Worm (Caenorhabditis elegans): Measurements from ENCODE around the gene R166.2.

The R166.2 gene

ce11 chrII:10516375-10516774, 21.1 kb downstream of the R166.2 start (continued):
- TF ChIP-seq ZK337.2 (GFP tag; IDR thresholded peaks at IDR 0.05) (no peak), R02D3.7 (tag; optimal IDR thresholded peaks at IDR 0.05) (no peak), dmd-9 (GFP tag; IDR thresholded peaks at IDR 0.05) (no peak), dve-1 (tag; optimal IDR thresholded peaks at IDR 0.05; ENCODE audit: insufficient read depth) (peak; percentile 6), zfp-2 (tag; optimal IDR thresholded peaks at IDR 0.05) (no peak), nhr-10 (tag; optimal IDR thresholded peaks at IDR 0.05) (no peak), mdl-1 (tag; optimal IDR thresholded peaks at IDR 0.05) (peak in 1 of 2 experiments; percentile 28), pqm-1 (tag; optimal IDR thresholded peaks at IDR 0.05) (no peak), lin-1 (GFP tag; IDR thresholded peaks at IDR 0.05) (no peak)

- TF ChIP-seq mdl-1 (tag; optimal IDR thresholded peaks at IDR 0.05), result no peak
- TF ChIP-seq ctbp-1 (GFP tag; IDR thresholded peaks at IDR 0.05), result no peak
- peak; percentile 38 for TF ChIP-seq hlh-30 (tag; optimal IDR thresholded peaks at IDR 0.05; ENCODE audit: insufficient read depth)
- peak; percentile 91 for TF ChIP-seq aha-1 (tag)
- TF ChIP-seq nhr-28 (tag; optimal IDR thresholded peaks at IDR 0.05), result peak; percentile 50
- peak; percentile 15; the same call in 1 of the 2 replicates for TF ChIP-seq dmd-6 (GFP tag; IDR thresholded peaks at IDR 0.05)
- TF ChIP-seq madf-5 (GFP tag; IDR thresholded peaks at IDR 0.05), result no peak
These were observed 22.0 kb downstream of the R166.2 start for ce11 chrII:10515422-10515821.

- TF ChIP-seq mes-2 (tag; optimal IDR thresholded peaks at IDR 0.05; ENCODE audit: poor library complexity, severe bottlenecking) (no peak), unc-62 (GFP tag; optimal IDR thresholded peaks at IDR 0.05 in 1 of 2) (peak in 1 of 2 experiments; percentile 94), unc-62 (tag; optimal IDR thresholded peaks at IDR 0.05) (no peak), ama-1 (optimal IDR thresholded peaks at IDR 0.05) (peak; percentile 35)
These were observed 24.1 kb downstream of the R166.2 start for ce11 chrII:10513377-10513776.

- TF ChIP-seq zfp-3 (GFP tag; conservative IDR thresholded peaks at IDR 0.05) (no peak), madf-9 (GFP tag; conservative IDR thresholded peaks at IDR 0.05) (0 out of 2 replicates have a peak, but pooled peaks have one; percentile 27)
These were observed 27.2 kb downstream of the R166.2 start, which contains the start of gene F59B10.3 for ce11 chrII:10510242-10510641. Gene F59B10.3, plus strand, starts transcription at chrII:10510542.

ce11 chrII:10509746-10510145, 27.7 kb downstream of the R166.2 start, which contains the start of gene F59B10.2:
Gene F59B10.2, minus strand, starts transcription at chrII:10509846.
- TF ChIP-seq hlh-11 (tag; optimal IDR thresholded peaks at IDR 0.05) (no peak), daf-8 (GFP tag; IDR thresholded peaks at IDR 0.05) (no peak), dmd-9 (GFP tag; IDR thresholded peaks at IDR 0.05) (no peak), ceh-62 (tag; optimal IDR thresholded peaks at IDR 0.05) (no peak), pqm-1 (tag; optimal IDR thresholded peaks at IDR 0.05) (no peak)

ce11 chrII:10507906-10508305, 29.6 kb downstream of the R166.2 start:
- TF ChIP-seq mxl-2 (GFP tag; conservative IDR thresholded peaks at IDR 0.05) (no peak), unc-62 (GFP tag; optimal IDR thresholded peaks at IDR 0.05 in 1 of 2) (peak in 1 of 2 experiments; percentile 90), unc-62 (tag; optimal IDR thresholded peaks at IDR 0.05) (no peak), aha-1 (tag) (peak; percentile 5), ceh-20 (GFP tag; IDR thresholded peaks at IDR 0.05) (no peak)

ce11 chrII:10505949-10506348, 31.5 kb downstream of the R166.2 start:
- TF ChIP-seq fos-1 (tag; optimal IDR thresholded peaks at IDR 0.05) (no peak), nhr-25 (tag; optimal IDR thresholded peaks at IDR 0.05; ENCODE audit: borderline replicate concordance, insufficient read depth) (peak; percentile 71), unc-130 (GFP tag; optimal IDR thresholded peaks at IDR 0.05) (no peak), dmd-9 (GFP tag; IDR thresholded peaks at IDR 0.05) (no peak), lin-38 (GFP tag; IDR thresholded peaks at IDR 0.05) (no peak), ama-1 (optimal IDR thresholded peaks at IDR 0.05) (no peak), unc-62 (GFP tag; optimal IDR thresholded peaks at IDR 0.05 in 1 of 2) (peak in 1 of 2 experiments; percentile 81), unc-62 (tag; optimal IDR thresholded peaks at IDR 0.05) (no peak), Y48G9A.11 (GFP tag; IDR thresholded peaks at IDR 0.05) (no peak), zip-11 (GFP tag; IDR thresholded peaks at IDR 0.05) (no peak), nhr-10 (tag; optimal IDR thresholded peaks at IDR 0.05) (no peak), nhr-28 (tag; optimal IDR thresholded peaks at IDR 0.05) (peak; percentile 13)
